Fruit fly (Drosophila melanogaster): ENCODE measurements around the gene Gr64f.

Gene Gr64f

DNA sequence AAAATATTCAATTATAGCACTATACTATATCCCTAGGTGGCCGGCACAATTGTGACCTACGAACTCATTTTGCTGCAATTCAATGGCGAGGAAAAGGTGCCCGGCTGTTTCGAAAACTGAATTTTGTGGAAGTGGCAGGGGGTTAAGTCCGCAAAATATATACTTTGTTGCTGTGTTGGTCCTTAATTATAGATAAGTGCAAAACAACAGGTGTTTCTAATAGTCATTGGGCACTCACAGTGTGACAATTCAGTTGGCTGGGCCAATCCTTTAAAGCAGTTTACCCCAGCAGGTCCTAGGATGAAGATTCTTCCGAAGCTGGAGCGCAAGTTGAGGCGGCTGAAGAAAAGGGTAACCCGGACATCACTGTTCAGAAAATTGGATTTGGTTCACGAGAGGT is at the start of gene Gr64f:
Gene Gr64f, plus strand, starts transcription at position 301 of the 400 bp plus-strand sequence.
- TF ChIP-seq EcR (GFP tag; optimal IDR thresholded peaks at IDR 0.05), result no peak

DNA sequence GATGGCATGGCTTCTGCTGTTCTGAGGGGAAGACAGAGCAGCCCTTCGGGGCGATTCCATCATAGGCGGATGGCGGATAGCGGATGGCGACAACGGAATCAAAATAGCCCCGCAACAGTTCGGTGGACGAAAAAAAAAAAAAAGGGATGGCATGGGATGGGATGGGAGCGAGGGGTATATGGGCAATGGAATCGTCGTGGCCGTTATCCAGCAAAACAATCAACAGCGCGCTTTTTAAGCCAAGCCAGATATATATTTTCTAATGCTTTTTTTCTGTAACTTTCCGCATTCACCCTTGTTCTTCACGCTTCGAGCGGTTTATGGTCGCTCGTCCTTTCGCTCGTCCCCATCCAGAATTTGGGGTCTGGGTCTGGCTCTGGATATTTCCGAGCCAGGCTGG is 40.0 kb upstream of the Gr64f start:
- TF ChIP-seq fd96Ca (GFP tag; IDR thresholded peaks at IDR 0.05), result no peak
- no peak for TF ChIP-seq CG9948 (tag; optimal IDR thresholded peaks at IDR 0.05)
- TF ChIP-seq CG8301 (tag; optimal IDR thresholded peaks at IDR 0.05), result no peak
- TF ChIP-seq gl (tag; optimal IDR thresholded peaks at IDR 0.05), result no peak
- no peak for TF ChIP-seq Snoo (tag; optimal IDR thresholded peaks at IDR 0.05)
- TF ChIP-seq CG8159 (tag; optimal IDR thresholded peaks at IDR 0.05), result no peak
- no peak for TF ChIP-seq Ets98B (GFP tag; IDR thresholded peaks at IDR 0.05)
- TF ChIP-seq CG4496 (GFP tag; IDR thresholded peaks at IDR 0.05), result no peak
- no peak for TF ChIP-seq CG10348 (GFP tag; IDR thresholded peaks at IDR 0.05)

DNA sequence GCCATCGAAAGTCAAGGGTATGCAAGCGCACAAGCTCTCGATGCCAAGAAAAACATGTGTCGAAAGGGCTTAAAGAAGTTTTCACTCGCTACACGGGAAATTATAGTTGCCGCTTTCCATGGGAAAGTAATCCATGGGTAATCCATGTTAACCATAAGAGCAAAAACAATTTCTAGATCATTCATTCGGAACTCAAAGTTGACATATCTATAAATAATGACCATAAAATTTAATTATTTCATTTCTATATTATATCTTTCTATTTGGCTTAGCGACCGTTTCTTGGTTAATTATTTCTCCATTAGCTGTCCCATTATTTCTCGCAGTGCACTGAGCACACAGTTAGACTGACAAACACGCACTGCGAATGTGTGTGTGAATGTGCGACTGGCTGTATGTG is 34.9 kb upstream of the Gr64f start:
- peak; percentile 27 for TF ChIP-seq CG15710 (tag; optimal IDR thresholded peaks at IDR 0.05)
- no peak for TF ChIP-seq CG8301 (tag; optimal IDR thresholded peaks at IDR 0.05)
- no peak for TF ChIP-seq CG10348 (GFP tag; IDR thresholded peaks at IDR 0.05)
- no peak for TF ChIP-seq CG32121 (GFP tag; IDR thresholded peaks at IDR 0.05)
- TF ChIP-seq EcR (GFP tag; optimal IDR thresholded peaks at IDR 0.05), result no peak
- TF ChIP-seq CG12605 (GFP tag; IDR thresholded peaks at IDR 0.05), result no peak
- no peak for TF ChIP-seq rn (GFP tag; IDR thresholded peaks at IDR 0.05)
- no peak for TF ChIP-seq CG14655 (GFP tag; optimal IDR thresholded peaks at IDR 0.05)
- peak; percentile 13 for TF ChIP-seq CG34367 (tag; optimal IDR thresholded peaks at IDR 0.05)
- no peak for TF ChIP-seq Snoo (tag; optimal IDR thresholded peaks at IDR 0.05)
- no peak for TF ChIP-seq CG17806 (tag; optimal IDR thresholded peaks at IDR 0.05)
- no peak for TF ChIP-seq Pif1B (GFP tag; optimal IDR thresholded peaks at IDR 0.05)
- TF ChIP-seq gl (tag; optimal IDR thresholded peaks at IDR 0.05), result no peak
- TF ChIP-seq CG13204 (GFP tag; optimal IDR thresholded peaks at IDR 0.05), result no peak
- TF ChIP-seq CG8159 (tag; optimal IDR thresholded peaks at IDR 0.05), result peak; percentile 22

DNA sequence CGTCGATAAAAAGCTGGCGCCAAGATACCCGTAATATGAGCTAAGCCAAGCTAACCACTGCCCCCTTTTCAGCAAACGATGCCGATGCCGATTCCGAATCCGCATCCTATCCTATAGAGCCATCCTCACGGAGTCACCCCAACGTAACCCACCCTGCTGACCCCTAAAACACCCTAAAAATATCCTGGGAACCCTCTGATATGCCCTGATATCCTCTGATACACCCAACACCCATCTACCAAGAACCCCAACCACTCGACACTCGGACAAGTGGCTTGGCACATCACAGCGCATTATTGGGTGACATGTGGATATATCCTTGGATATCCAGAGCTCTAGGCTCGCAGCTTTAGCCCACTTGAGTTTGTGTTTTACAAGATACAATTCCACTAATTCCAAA is 34.1 kb upstream of the Gr64f start:
- no peak for TF ChIP-seq CG14655 (GFP tag; optimal IDR thresholded peaks at IDR 0.05)

DNA sequence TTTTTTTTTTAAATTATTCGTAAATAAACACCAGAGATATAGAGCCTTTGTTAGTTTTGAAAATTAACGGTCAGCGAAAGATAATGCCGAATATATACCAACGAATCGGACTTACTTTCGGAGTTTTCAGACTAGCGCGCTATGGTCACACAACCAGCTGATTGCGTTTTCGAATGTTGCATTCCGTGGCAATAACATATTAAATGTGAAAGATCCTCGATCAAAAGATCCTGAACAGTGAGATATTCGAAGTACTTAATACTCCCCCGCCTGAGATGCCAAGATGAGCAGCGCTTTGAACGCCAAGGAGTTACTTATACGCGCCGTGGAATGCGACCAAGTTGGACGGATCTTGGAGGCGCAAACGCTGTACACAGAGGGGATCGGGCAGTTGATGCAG is 32.3 kb upstream of the Gr64f start, which contains the start of gene CG14985:
Gene CG14985, plus strand, starts transcription at position 159 of the 400 bp plus-strand sequence.
- TF ChIP-seq CG10348 (GFP tag; IDR thresholded peaks at IDR 0.05) (no peak), Snoo (tag; optimal IDR thresholded peaks at IDR 0.05) (no peak), CG15710 (tag; optimal IDR thresholded peaks at IDR 0.05) (no peak), CG14655 (GFP tag; optimal IDR thresholded peaks at IDR 0.05) (no peak), CG4496 (GFP tag; IDR thresholded peaks at IDR 0.05) (no peak), D1 (tag; optimal IDR thresholded peaks at IDR 0.05) (no peak), Pif1A (GFP tag; optimal IDR thresholded peaks at IDR 0.05) (no peak), CG8159 (tag; optimal IDR thresholded peaks at IDR 0.05) (no peak), CG8301 (tag; optimal IDR thresholded peaks at IDR 0.05) (no peak), CG13204 (GFP tag; optimal IDR thresholded peaks at IDR 0.05) (no peak), fd96Ca (GFP tag; IDR thresholded peaks at IDR 0.05) (no peak)

DNA sequence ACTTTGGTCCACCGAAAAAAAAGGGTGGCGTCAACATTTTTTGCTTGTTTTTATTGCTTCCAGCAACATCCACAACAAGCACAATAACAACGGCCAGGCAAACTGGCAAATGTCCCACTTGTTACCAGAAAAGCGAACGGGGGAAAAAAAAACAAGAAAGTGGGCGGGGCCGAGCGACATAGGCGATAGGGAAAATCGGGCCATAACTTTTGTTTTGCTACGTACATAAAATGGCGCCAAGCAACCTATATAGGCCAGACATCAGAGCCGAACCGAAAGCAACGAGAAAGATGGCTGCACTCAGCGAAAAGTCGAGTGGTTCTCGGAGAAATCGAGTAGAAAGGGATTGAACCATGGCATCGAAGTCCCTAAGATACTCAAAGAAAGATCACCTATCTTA is 28.3 kb upstream of the Gr64f start:
- TF ChIP-seq EcR (GFP tag; optimal IDR thresholded peaks at IDR 0.05) (no peak), CG14655 (GFP tag; optimal IDR thresholded peaks at IDR 0.05) (peak; percentile 6), CG13204 (GFP tag; optimal IDR thresholded peaks at IDR 0.05) (no peak), rn (GFP tag; IDR thresholded peaks at IDR 0.05) (no peak), Ets98B (GFP tag; IDR thresholded peaks at IDR 0.05) (no peak)

DNA sequence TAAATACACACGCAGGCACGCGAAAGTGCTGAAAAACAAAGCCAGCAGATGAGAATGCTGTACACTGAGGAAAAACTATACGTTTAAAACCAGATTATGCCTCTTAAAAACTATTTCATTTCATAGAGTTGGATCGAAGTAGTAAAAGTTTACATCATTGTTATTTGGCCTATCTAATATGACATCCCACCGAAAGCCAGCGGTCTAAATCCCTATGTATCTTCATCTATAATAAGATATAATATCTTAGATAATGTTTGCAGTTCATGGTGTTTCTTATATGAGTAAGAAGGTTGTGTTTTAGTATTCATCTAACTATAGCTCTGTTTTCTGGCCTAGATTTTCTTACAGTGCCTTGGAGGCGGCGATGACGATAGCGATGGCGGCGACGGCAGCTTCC is 25.5 kb upstream of the Gr64f start:
- TF ChIP-seq Pif1A (GFP tag; optimal IDR thresholded peaks at IDR 0.05) (no peak), CG34367 (tag; optimal IDR thresholded peaks at IDR 0.05) (no peak), Pif1B (GFP tag; optimal IDR thresholded peaks at IDR 0.05) (no peak), EcR (GFP tag; optimal IDR thresholded peaks at IDR 0.05) (no peak), CG14655 (GFP tag; optimal IDR thresholded peaks at IDR 0.05) (peak; percentile 4), CG8159 (tag; optimal IDR thresholded peaks at IDR 0.05) (peak; percentile 32), CG15710 (tag; optimal IDR thresholded peaks at IDR 0.05) (no peak), fd96Ca (GFP tag; IDR thresholded peaks at IDR 0.05) (no peak), Snoo (tag; optimal IDR thresholded peaks at IDR 0.05) (no peak), CG12605 (GFP tag; IDR thresholded peaks at IDR 0.05) (no peak), CG9948 (tag; optimal IDR thresholded peaks at IDR 0.05) (peak; percentile 1)

DNA sequence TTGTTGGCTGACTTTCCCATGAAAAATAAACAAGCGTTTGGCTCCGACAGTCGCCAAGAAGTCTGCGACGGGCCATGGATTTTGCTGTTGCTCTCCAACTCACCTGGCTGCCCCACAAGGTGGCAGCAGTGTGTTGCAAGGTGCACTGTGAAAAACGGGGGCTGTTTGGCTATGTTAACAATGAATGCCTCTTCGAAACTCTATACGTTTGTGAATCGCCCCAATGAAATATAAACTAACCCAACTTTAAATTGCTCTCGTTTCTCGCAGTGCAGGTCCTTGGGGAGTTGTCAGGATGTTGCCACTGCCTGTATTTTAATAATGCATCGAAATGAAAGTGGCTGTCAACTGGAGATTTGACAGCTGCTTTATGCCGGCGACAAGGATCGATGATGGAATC is 21.2 kb upstream of the Gr64f start:
- TF ChIP-seq CG8301 (tag; optimal IDR thresholded peaks at IDR 0.05), result peak; percentile 29
- TF ChIP-seq Ets98B (GFP tag; IDR thresholded peaks at IDR 0.05), result peak; percentile 44; the same call in 1 of the 2 replicates
- peak; percentile 12 for TF ChIP-seq CG8159 (tag; optimal IDR thresholded peaks at IDR 0.05)
- no peak for TF ChIP-seq CG10348 (GFP tag; IDR thresholded peaks at IDR 0.05)
- TF ChIP-seq fd96Ca (GFP tag; IDR thresholded peaks at IDR 0.05), result peak; percentile 57; the same call in 1 of the 3 replicates
- TF ChIP-seq D1 (tag; optimal IDR thresholded peaks at IDR 0.05), result no peak
- TF ChIP-seq CG13204 (GFP tag; optimal IDR thresholded peaks at IDR 0.05), result no peak
- TF ChIP-seq CG4496 (GFP tag; IDR thresholded peaks at IDR 0.05), result peak; percentile 46; the same call in 1 of the 3 replicates
- TF ChIP-seq CG15710 (tag; optimal IDR thresholded peaks at IDR 0.05), result peak; percentile 29
- TF ChIP-seq gl (tag; optimal IDR thresholded peaks at IDR 0.05), result no peak
- peak; percentile 1 for TF ChIP-seq Pif1B (GFP tag; optimal IDR thresholded peaks at IDR 0.05)
- TF ChIP-seq Pif1A (GFP tag; optimal IDR thresholded peaks at IDR 0.05), result peak; percentile 29
- TF ChIP-seq CG17806 (tag; optimal IDR thresholded peaks at IDR 0.05), result peak; percentile 5
- TF ChIP-seq CG14655 (GFP tag; optimal IDR thresholded peaks at IDR 0.05), result peak; percentile 31
